Worm (Caenorhabditis elegans): Measurements from ENCODE around the gene F41G3.18.

F41G3.18 gene

DNA sequence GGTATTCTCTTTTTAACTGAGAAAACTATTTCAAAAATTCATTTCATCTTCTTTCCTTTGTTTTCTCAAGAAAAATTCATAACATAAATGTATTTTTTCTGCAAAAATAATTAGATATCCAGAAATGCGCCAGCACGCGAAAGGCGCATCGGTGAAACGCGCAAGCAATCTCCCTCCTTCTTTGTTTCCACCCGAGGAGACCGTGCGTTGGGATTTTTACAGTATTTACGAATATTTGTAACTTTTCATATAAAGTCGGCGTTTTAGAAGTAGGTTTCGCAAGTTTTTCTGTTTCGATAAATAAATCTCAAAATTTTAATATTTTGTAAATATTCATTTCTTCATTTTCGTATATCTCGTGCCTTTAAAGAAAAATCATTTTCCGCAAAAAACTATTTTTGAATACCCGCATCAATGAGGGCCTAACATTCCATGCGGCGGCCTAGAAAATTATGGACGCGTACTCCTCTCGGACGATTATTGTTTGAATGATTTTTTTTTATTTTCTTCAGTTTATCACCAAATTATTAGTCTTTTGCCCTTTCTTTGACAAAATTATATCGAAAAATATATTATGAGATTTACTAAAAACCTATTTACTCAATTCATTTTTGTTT lies 8.4 kb downstream of the F41G3.18 start, which contains the start of gene ssup-72 (continued):
- TF ChIP-seq F33H1.4 (GFP tag; IDR thresholded peaks at IDR 0.05) (no peak; the same call in 1 of the 2 replicates), lin-40 (tag; optimal IDR thresholded peaks at IDR 0.05) (peak; percentile 59), madf-6 (GFP tag; IDR thresholded peaks at IDR 0.05) (peak; percentile 81), B0261.1 (tag; optimal IDR thresholded peaks at IDR 0.05) (no peak), F57C9.4 (tag; optimal IDR thresholded peaks at IDR 0.05) (no peak), F23B12.7 (tag; optimal IDR thresholded peaks at IDR 0.05; ENCODE audit: insufficient read depth) (no peak), ceh-40 (GFP tag; IDR thresholded peaks at IDR 0.05) (no peak), ceh-58 (GFP tag; IDR thresholded peaks at IDR 0.05) (no peak), mel-28 (tag; optimal IDR thresholded peaks at IDR 0.05; ENCODE audit: borderline replicate concordance) (no peak), rpc-1 (optimal IDR thresholded peaks at IDR 0.05) (no peak), rpc-1 (tag; optimal IDR thresholded peaks at IDR 0.05) (no peak), F55B11.4 (tag; optimal IDR thresholded peaks at IDR 0.05; ENCODE audit: borderline replicate concordance, insufficient read depth) (no peak), ztf-3 (GFP tag; optimal IDR thresholded peaks at IDR 0.05) (no peak), unc-62 (GFP tag; optimal IDR thresholded peaks at IDR 0.05) (no peak), tbp1 (GFP tag; optimal IDR thresholded peaks at IDR 0.05) (peak; percentile 22), Y56A3A.18 (GFP tag; IDR thresholded peaks at IDR 0.05) (no peak), ekl-4 (GFP tag; IDR thresholded peaks at IDR 0.05) (no peak), dpff-1 (tag; optimal IDR thresholded peaks at IDR 0.05) (no peak), ceh-100 (GFP tag; IDR thresholded peaks at IDR 0.05) (0 out of 2 replicates have a peak, but pooled peaks have one; percentile 16), lin-54 (GFP tag; optimal IDR thresholded peaks at IDR 0.05) (peak; percentile 78), Y95B8A.8 (GFP tag; IDR thresholded peaks at IDR 0.05) (no peak)

DNA sequence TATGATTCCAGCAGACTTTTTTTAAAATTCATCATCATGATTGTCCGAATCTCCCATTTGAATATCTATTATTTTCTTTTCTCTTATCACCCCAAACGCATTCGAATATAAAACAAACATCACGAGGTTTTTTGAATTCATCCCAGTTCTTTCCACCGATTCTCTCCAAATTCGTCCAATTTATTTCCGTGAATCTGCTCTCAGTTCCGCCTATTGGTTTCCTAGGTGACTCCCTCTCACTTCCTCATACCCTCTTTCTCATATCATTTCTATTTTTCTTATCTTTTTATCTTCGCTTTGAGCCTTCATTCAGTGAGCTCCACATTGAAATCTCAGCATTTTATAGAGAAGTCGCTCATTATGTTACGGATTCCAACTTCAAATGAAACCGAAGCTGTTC lies 11.0 kb downstream of the F41G3.18 start, which contains the start of gene T13C2.7:
TSS of gene T13C2.7 (plus strand) at position 301 of the 400 bp plus-strand sequence.
- TF ChIP-seq ztf-18 (tag; optimal IDR thresholded peaks at IDR 0.05) (no peak), K11D2.4 (GFP tag; IDR thresholded peaks at IDR 0.05) (no peak), bed-1 (GFP tag; IDR thresholded peaks at IDR 0.05) (no peak), ceh-40 (GFP tag; IDR thresholded peaks at IDR 0.05) (no peak), ztf-6 (GFP tag; IDR thresholded peaks at IDR 0.05) (no peak), attf-5 (GFP tag; optimal IDR thresholded peaks at IDR 0.05) (no peak), attf-6 (GFP tag; IDR thresholded peaks at IDR 0.05) (no peak), zfh-2 (GFP tag; conservative IDR thresholded peaks at IDR 0.05) (no peak), Y53F4B.3 (GFP tag; IDR thresholded peaks at IDR 0.05) (no peak), lin-54 (GFP tag; optimal IDR thresholded peaks at IDR 0.05) (no peak), lsl-1 (GFP tag; optimal IDR thresholded peaks at IDR 0.05) (no peak), ceh-58 (GFP tag; IDR thresholded peaks at IDR 0.05) (no peak), F57A8.1 (GFP tag; optimal IDR thresholded peaks at IDR 0.05) (no peak)

DNA sequence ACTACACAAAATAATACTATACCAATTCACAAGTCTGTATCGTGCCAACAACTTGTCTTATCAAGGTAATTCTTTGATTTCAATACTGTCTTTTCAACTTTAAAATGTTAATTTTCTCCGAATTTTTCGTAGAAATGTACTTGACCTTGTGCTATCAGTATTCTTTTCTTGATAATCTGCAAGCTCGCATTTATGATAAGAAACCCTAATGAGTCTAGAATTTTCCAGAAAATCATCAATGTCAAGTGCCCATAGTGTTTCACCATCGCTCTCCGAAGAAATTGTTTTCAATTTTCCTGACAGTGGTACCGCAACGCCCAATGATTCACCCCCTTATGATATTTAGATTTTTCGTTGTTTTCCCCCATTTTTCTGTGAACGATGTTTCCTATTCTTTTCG lies 13.1 kb downstream of the F41G3.18 start:
- TF ChIP-seq nhr-80 (tag; optimal IDR thresholded peaks at IDR 0.05) (peak; percentile 44), cebp-1 (GFP tag; IDR thresholded peaks at IDR 0.05) (no peak), cebp-1 (tag; optimal IDR thresholded peaks at IDR 0.05) (peak; percentile 9), tbp1 (GFP tag; optimal IDR thresholded peaks at IDR 0.05) (no peak), hsf-1 (GFP tag; IDR thresholded peaks at IDR 0.05) (peak; percentile 48; the same call in 1 of the 2 replicates)

DNA sequence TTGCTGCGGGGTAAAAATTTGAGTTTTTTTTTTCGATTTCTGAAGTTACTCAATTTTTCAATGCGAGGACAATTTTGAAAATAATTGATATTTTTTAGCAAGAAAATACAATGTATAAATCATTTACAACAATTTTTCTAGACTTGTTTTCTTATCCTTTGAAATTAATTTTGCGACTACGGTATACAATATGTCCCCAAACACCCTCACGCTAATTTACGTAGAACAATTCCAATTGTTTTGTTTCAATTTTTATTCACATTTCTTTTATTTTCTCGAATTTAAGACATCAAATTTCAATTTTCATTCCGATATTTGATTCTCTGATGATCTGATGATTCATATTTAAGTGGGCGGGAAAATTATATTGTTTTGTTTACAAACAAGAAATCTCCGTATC lies 13.9 kb downstream of the F41G3.18 start:
- TF ChIP-seq nfya-1 (tag; optimal IDR thresholded peaks at IDR 0.05; ENCODE audit: borderline replicate concordance, insufficient read depth): no peak
- TF ChIP-seq dpff-1 (tag; optimal IDR thresholded peaks at IDR 0.05): no peak
- 0 out of 2 replicates have a peak, but pooled peaks have one; percentile 35 for TF ChIP-seq ceh-91 (GFP tag; IDR thresholded peaks at IDR 0.05)
- no peak for TF ChIP-seq mcd-1 (GFP tag; IDR thresholded peaks at IDR 0.05)
- no peak for TF ChIP-seq let-607 (tag; optimal IDR thresholded peaks at IDR 0.05)
- TF ChIP-seq madf-8 (GFP tag; conservative IDR thresholded peaks at IDR 0.05): peak; percentile 85
- peak; percentile 48 for TF ChIP-seq efl-1 (GFP tag; optimal IDR thresholded peaks at IDR 0.05)
- no peak for TF ChIP-seq die-1 (tag; optimal IDR thresholded peaks at IDR 0.05)
- TF ChIP-seq xnd-1 (tag; optimal IDR thresholded peaks at IDR 0.05): peak; percentile 73
- peak; percentile 37 for TF ChIP-seq snpc-1.3 (tag; optimal IDR thresholded peaks at IDR 0.05; ENCODE audit: insufficient read depth)
- peak; percentile 81 for TF ChIP-seq lsl-1 (GFP tag; optimal IDR thresholded peaks at IDR 0.05)
- peak; percentile 91 for TF ChIP-seq madf-6 (GFP tag; IDR thresholded peaks at IDR 0.05)

Measured in whole organism, young adult.